Worm (Caenorhabditis elegans) whole organism, young adult: Measurements from ENCODE around the gene T19D7.7.

Experiments used
- B0261.1 ChIP-seq: sonication (generic microtip); optimal IDR thresholded peaks from 2 replicates; lab custom pipeline; 2016; ENCODE audit warnings: mild to moderate bottlenecking, missing genetic modification characterization, moderate library complexity, missing compliant biosample characterization
- C06A6.2 ChIP-seq: fragments of 200-800 bp; sonication (Bioruptor generic); conservative IDR thresholded peaks from 2 replicates; pipeline ENCODE4 v1.3.6; 2022; ENCODE audit warnings: missing genetic modification characterization, missing compliant biosample characterization
- C17E4.6 ChIP-seq: fragments of 200-800 bp; sonication (Bioruptor generic); IDR thresholded peaks from 2 replicates; pipeline ENCODE4 v1.3.6; 2022; ENCODE audit warnings: missing genetic modification reagents, missing genetic modification characterization, missing compliant biosample characterization
- D2030.7 ChIP-seq: fragments of 200-800 bp; sonication (Bioruptor generic); IDR thresholded peaks from 2 replicates; pipeline ENCODE4 v1.3.6; 2022; ENCODE audit warnings: missing genetic modification reagents, missing genetic modification characterization, missing compliant biosample characterization
- F37B4.10 ChIP-seq: fragments of 200-800 bp; sonication (Bioruptor generic); IDR thresholded peaks from 2 replicates; pipeline ENCODE4 v1.3.6; 2022; ENCODE audit warnings: missing genetic modification characterization, missing compliant biosample characterization
- K11D2.4 ChIP-seq: fragments of 200-800 bp; sonication (Bioruptor generic); IDR thresholded peaks from 2 replicates; pipeline ENCODE4 v1.3.6; 2022; ENCODE audit warnings: missing genetic modification reagents, missing genetic modification characterization, missing compliant biosample characterization
- Y56A3A.18 ChIP-seq: fragments of 200-800 bp; sonication (Bioruptor generic); IDR thresholded peaks from 2 replicates; pipeline ENCODE4 v1.3.6; 2022; ENCODE audit warnings: missing genetic modification reagents, missing genetic modification characterization, missing compliant biosample characterization
- Y67H2A.10 ChIP-seq: fragments of 200-800 bp; sonication (Bioruptor generic); conservative IDR thresholded peaks from 2 replicates; pipeline ENCODE4 v1.3.6; 2022; ENCODE audit warnings: missing genetic modification reagents, missing genetic modification characterization, missing compliant biosample characterization
- Y95B8A.8 ChIP-seq: fragments of 200-800 bp; sonication (Bioruptor generic); IDR thresholded peaks from 2 replicates; pipeline ENCODE4 v1.3.6; 2022; ENCODE audit warnings: missing genetic modification reagents, missing genetic modification characterization, missing compliant biosample characterization
- ZK185.1 ChIP-seq: sonication (generic microtip); optimal IDR thresholded peaks from 2 replicates; lab custom pipeline; 2016; ENCODE audit warnings: mild to moderate bottlenecking, missing genetic modification characterization, missing compliant biosample characterization; ENCODE audit not compliant: poor library complexity, severe bottlenecking
- attf-5 ChIP-seq: fragments of 200-800 bp; sonication (Bioruptor generic); optimal IDR thresholded peaks from 2 replicates; lab custom pipeline; 2018; ENCODE audit warnings: mild to moderate bottlenecking, missing genetic modification characterization, missing compliant biosample characterization
- attf-6 ChIP-seq: fragments of 200-800 bp; sonication (Bioruptor generic); IDR thresholded peaks from 2 replicates; pipeline ENCODE4 v1.3.6; 2022; ENCODE audit warnings: missing genetic modification reagents, missing genetic modification characterization, missing compliant biosample characterization
- bed-1 ChIP-seq: fragments of 200-800 bp; sonication (Bioruptor generic); IDR thresholded peaks from 2 replicates; pipeline ENCODE4 v1.3.6; 2022; ENCODE audit warnings: missing genetic modification reagents, missing genetic modification characterization, missing compliant biosample characterization
- cebp-2 ChIP-seq: fragments of 200-800 bp; sonication (Bioruptor generic); IDR thresholded peaks from 2 replicates; pipeline ENCODE4 v1.3.6; 2022; ENCODE audit warnings: missing genetic modification characterization, missing compliant biosample characterization
- ceh-40 ChIP-seq: fragments of 200-800 bp; sonication (Bioruptor generic); IDR thresholded peaks from 2 replicates; pipeline ENCODE4 v1.3.6; 2022; ENCODE audit warnings: missing genetic modification characterization, missing compliant biosample characterization
- ceh-58 ChIP-seq: fragments of 200-800 bp; sonication (Bioruptor generic); IDR thresholded peaks from 2 replicates; pipeline ENCODE4 v1.3.6; 2022; ENCODE audit warnings: missing genetic modification characterization, missing compliant biosample characterization
- ceh-79 ChIP-seq: sonication (generic microtip); optimal IDR thresholded peaks from 2 replicates; lab custom pipeline; 2017; ENCODE audit warnings: mild to moderate bottlenecking, missing genetic modification characterization, missing compliant biosample characterization
- die-1 ChIP-seq: sonication (generic microtip); optimal IDR thresholded peaks from 2 replicates; lab custom pipeline; 2016; ENCODE audit warnings: missing genotype, mild to moderate bottlenecking, missing genetic modification characterization, missing compliant biosample characterization
- efl-1 ChIP-seq: fragments of 150-350 bp; optimal IDR thresholded peaks from 2 replicates; lab custom pipeline; 2014; ENCODE audit warnings: missing biosample characterization, missing genetic modification reagents, missing genetic modification characterization
- egl-18 ChIP-seq: fragments of 200-800 bp; sonication (Bioruptor generic); IDR thresholded peaks from 2 replicates; pipeline ENCODE4 v1.3.6; 2022; ENCODE audit warnings: missing genetic modification reagents, missing genetic modification characterization, missing compliant biosample characterization
- egrh-3 ChIP-seq: fragments of 200-800 bp; sonication (Bioruptor generic); IDR thresholded peaks from 2 replicates; pipeline ENCODE4 v1.3.6; 2022; ENCODE audit warnings: missing genetic modification reagents, missing genetic modification characterization, missing compliant biosample characterization
- fkh-3 ChIP-seq: sonication (generic microtip); optimal IDR thresholded peaks from 2 replicates; lab custom pipeline; 2016; ENCODE audit warnings: mild to moderate bottlenecking, missing genetic modification characterization, missing compliant biosample characterization
- gei-17 ChIP-seq: fragments of 200-800 bp; sonication (Bioruptor generic); optimal IDR thresholded peaks from 2 replicates; lab custom pipeline; 2018; ENCODE audit warnings: mild to moderate bottlenecking, missing genetic modification characterization, missing compliant biosample characterization
- hlh-12 ChIP-seq: sonication (generic microtip); optimal IDR thresholded peaks from 2 replicates; lab custom pipeline; 2016; ENCODE audit warnings: missing genetic modification characterization, missing compliant biosample characterization
- lin-40 ChIP-seq: sonication (generic microtip); optimal IDR thresholded peaks from 2 replicates; lab custom pipeline; 2016; ENCODE audit warnings: missing genetic modification characterization, mild to moderate bottlenecking, missing compliant biosample characterization, missing genotype, missing genetic modification reagents
- lin-54 ChIP-seq: fragments of 200-800 bp; sonication (Bioruptor generic); optimal IDR thresholded peaks from 2 replicates; lab custom pipeline; 2018; ENCODE audit warnings: mild to moderate bottlenecking, missing genetic modification characterization, missing compliant biosample characterization
- lsl-1 ChIP-seq: fragments of 200-800 bp; sonication (Bioruptor generic); optimal IDR thresholded peaks from 2 replicates; lab custom pipeline; 2018; ENCODE audit warnings: mild to moderate bottlenecking, missing genetic modification characterization, moderate library complexity, missing compliant biosample characterization
- nfya-1 ChIP-seq: sonication (generic microtip); optimal IDR thresholded peaks from 2 replicates; lab custom pipeline; 2017; ENCODE audit warnings: antibody characterized with exemption, missing compliant biosample characterization, missing genetic modification characterization, borderline replicate concordance; ENCODE audit not compliant: insufficient read depth
- nfyb-1 ChIP-seq: fragments of 200-800 bp; sonication (Bioruptor generic); IDR thresholded peaks from 2 replicates; pipeline ENCODE4 v1.3.6; 2022; ENCODE audit warnings: missing genetic modification reagents, missing genetic modification characterization, missing compliant biosample characterization
- nhr-120 ChIP-seq: fragments of 200-800 bp; sonication (Bioruptor generic); IDR thresholded peaks from 2 replicates; pipeline ENCODE4 v1.3.6; 2022; ENCODE audit warnings: missing genetic modification characterization, missing compliant biosample characterization
- nhr-90 ChIP-seq: sonication (generic microtip); optimal IDR thresholded peaks from 2 replicates; lab custom pipeline; 2016; ENCODE audit warnings: missing genotype, mild to moderate bottlenecking, missing genetic modification characterization, missing compliant biosample characterization
- rcor-1 ChIP-seq: fragments of 200-800 bp; sonication (Bioruptor generic); IDR thresholded peaks from 2 replicates; pipeline ENCODE4 v1.3.6; 2022; ENCODE audit warnings: missing genetic modification reagents, missing genetic modification characterization, missing compliant biosample characterization
- repo-1 ChIP-seq: sonication (generic microtip); optimal IDR thresholded peaks from 2 replicates; lab custom pipeline; 2017; ENCODE audit warnings: mild to moderate bottlenecking, missing genetic modification characterization, missing compliant biosample characterization
- rpc-1 ChIP-seq, 2 experiments: fragments of 150-350 bp in 1 of 2; sonication (generic microtip) in 1 of 2; optimal IDR thresholded peaks; 2 replicates each; lab custom pipeline; 2014 to 2018; ENCODE audit warnings: missing biosample characterization in 1 of 2, missing genetic modification characterization in 1 of 2, missing genetic modification reagents in 1 of 2, missing genotype in 1 of 2
- sdz-38 ChIP-seq: sonication (generic microtip); optimal IDR thresholded peaks from 2 replicates; lab custom pipeline; 2016; ENCODE audit warnings: missing genotype, missing genetic modification characterization, missing compliant biosample characterization
- snpc-1.1 ChIP-seq: sonication (generic microtip); optimal IDR thresholded peaks from 2 replicates; lab custom pipeline; 2017; ENCODE audit warnings: missing genetic modification characterization, mild to moderate bottlenecking, missing compliant biosample characterization, antibody characterized with exemption, moderate library complexity, missing genotype, missing genetic modification reagents; ENCODE audit not compliant: insufficient read depth
- tbx-9 ChIP-seq: sonication (generic microtip); optimal IDR thresholded peaks from 2 replicates; lab custom pipeline; 2016; ENCODE audit warnings: borderline replicate concordance, missing genetic modification characterization, inconsistent platforms, missing compliant biosample characterization
- xnd-1 ChIP-seq: sonication (generic microtip); optimal IDR thresholded peaks from 2 replicates; lab custom pipeline; 2016; ENCODE audit warnings: missing genotype, missing genetic modification reagents, missing genetic modification characterization, missing compliant biosample characterization
- zfh-2 ChIP-seq: fragments of 200-800 bp; sonication (Bioruptor generic); conservative IDR thresholded peaks from 2 replicates; pipeline ENCODE4 v1.3.6; 2022; ENCODE audit warnings: missing genetic modification reagents, missing genetic modification characterization, missing compliant biosample characterization
- zim-3 ChIP-seq: sonication (generic microtip); optimal IDR thresholded peaks from 2 replicates; lab custom pipeline; 2017; ENCODE audit warnings: mild to moderate bottlenecking, missing genetic modification characterization, moderate library complexity, missing compliant biosample characterization
- ztf-18 ChIP-seq: sonication (generic microtip); optimal IDR thresholded peaks from 2 replicates; lab custom pipeline; 2016; ENCODE audit warnings: missing genotype, mild to moderate bottlenecking, missing genetic modification characterization, missing compliant biosample characterization
- ztf-22 ChIP-seq: fragments of 200-800 bp; sonication (Bioruptor generic); optimal IDR thresholded peaks from 2 replicates; lab custom pipeline; 2018; ENCODE audit warnings: mild to moderate bottlenecking, missing genetic modification characterization, moderate library complexity, missing compliant biosample characterization
- ztf-25 ChIP-seq: fragments of 200-800 bp; sonication (Bioruptor generic); IDR thresholded peaks from 2 replicates; pipeline ENCODE4 v1.3.6; 2022; ENCODE audit warnings: missing genetic modification reagents, missing genetic modification characterization, missing compliant biosample characterization
- ztf-26 ChIP-seq: sonication (generic microtip); optimal IDR thresholded peaks from 2 replicates; lab custom pipeline; 2017; ENCODE audit warnings: missing genetic modification characterization, missing compliant biosample characterization

Gene T19D7.7

ce11 chrX:727737-728136 is 46.9 kb upstream of the T19D7.7 start (continued):
- TF ChIP-seq attf-5 (GFP tag; lab: Kevin White, UChicago): peak; percentile 52
- no peak for TF ChIP-seq ztf-22
- peak; percentile 60 for TF ChIP-seq gei-17
- peak; percentile 71; the same call in 1 of the 2 replicates for TF ChIP-seq K11D2.4 (GFP tag; lab: Robert Waterston, UW)
- peak; percentile 77 for TF ChIP-seq nfyb-1 (GFP tag; lab: Robert Waterston, UW)
- TF ChIP-seq ztf-26 (tag; lab: Kevin White, UChicago): peak; percentile 50

- TF ChIP-seq ztf-22 (no peak), ztf-25 (GFP tag; lab: Robert Waterston, UW) (no peak), bed-1 (GFP tag; lab: Robert Waterston, UW) (no peak), C17E4.6 (GFP tag; lab: Robert Waterston, UW) (no peak), rpc-1 (optimal IDR thresholded peaks at IDR 0.05; lab: Kevin White, UChicago) (no peak), rpc-1 (tag; optimal IDR thresholded peaks at IDR 0.05; lab: Kevin White, UChicago) (no peak), lin-54 (no peak), egrh-3 (GFP tag; lab: Robert Waterston, UW) (no peak), Y67H2A.10 (GFP tag; lab: Robert Waterston, UW) (no peak), Y56A3A.18 (no peak), nfya-1 (tag; lab: Kevin White, UChicago) (no peak), die-1 (tag; lab: Kevin White, UChicago) (no peak), hlh-12 (tag; lab: Kevin White, UChicago) (no peak), ceh-58 (GFP tag; lab: Robert Waterston, UW) (no peak), nhr-120 (GFP tag; lab: Robert Waterston, UW) (no peak), ztf-18 (no peak), attf-5 (GFP tag; lab: Kevin White, UChicago) (no peak), lin-40 (no peak), sdz-38 (tag; lab: Kevin White, UChicago) (no peak), gei-17 (no peak)
Measured at ce11 chrX:726295-726694, 45.5 kb upstream of the T19D7.7 start.

ce11 chrX:725868-726267 is 45.0 kb upstream of the T19D7.7 start, which contains the start of gene sli-1:
sli-1 (minus strand) TSS chrX:725968.
- TF ChIP-seq attf-6 (GFP tag; lab: Robert Waterston, UW) (no peak), efl-1 (GFP tag; lab: Kevin White, UChicago) (no peak), D2030.7 (GFP tag; lab: Robert Waterston, UW) (no peak), B0261.1 (tag; lab: Kevin White, UChicago) (no peak), ceh-40 (GFP tag; lab: Robert Waterston, UW) (no peak), rcor-1 (GFP tag; lab: Robert Waterston, UW) (no peak), repo-1 (tag; lab: Kevin White, UChicago) (no peak), C06A6.2 (GFP tag; lab: Robert Waterston, UW) (no peak), Y95B8A.8 (GFP tag; lab: Robert Waterston, UW) (no peak), lsl-1 (GFP tag; lab: Kevin White, UChicago) (no peak), snpc-1.1 (no peak), ceh-79 (tag; lab: Kevin White, UChicago) (no peak), egl-18 (GFP tag; lab: Robert Waterston, UW) (no peak)

ce11 chrX:714398-714797 is 33.6 kb upstream of the T19D7.7 start, which contains the start of gene irk-2:
irk-2 (minus strand) TSS chrX:714498.
- no peak for TF ChIP-seq fkh-3
- TF ChIP-seq cebp-2 (GFP tag; lab: Robert Waterston, UW): no peak
- no peak for TF ChIP-seq ZK185.1 (tag; lab: Kevin White, UChicago)
- TF ChIP-seq rpc-1 (optimal IDR thresholded peaks at IDR 0.05; lab: Kevin White, UChicago): no peak
- no peak for TF ChIP-seq rpc-1 (tag; optimal IDR thresholded peaks at IDR 0.05; lab: Kevin White, UChicago)
- no peak for TF ChIP-seq efl-1 (GFP tag; lab: Kevin White, UChicago)
- TF ChIP-seq egl-18 (GFP tag; lab: Robert Waterston, UW): no peak
- TF ChIP-seq xnd-1 (tag; lab: Kevin White, UChicago): no peak
- TF ChIP-seq tbx-9: no peak
- TF ChIP-seq zfh-2 (GFP tag; lab: Robert Waterston, UW): no peak
- TF ChIP-seq K11D2.4 (GFP tag; lab: Robert Waterston, UW): no peak
- TF ChIP-seq zim-3: no peak
- no peak for TF ChIP-seq nhr-90 (tag; lab: Kevin White, UChicago)
- TF ChIP-seq F37B4.10 (GFP tag; lab: Robert Waterston, UW): no peak
- TF ChIP-seq, all 124 proteins: peak for 0
